Worm (Caenorhabditis elegans): ENCODE data around the gene K07H8.2.

DNA sequence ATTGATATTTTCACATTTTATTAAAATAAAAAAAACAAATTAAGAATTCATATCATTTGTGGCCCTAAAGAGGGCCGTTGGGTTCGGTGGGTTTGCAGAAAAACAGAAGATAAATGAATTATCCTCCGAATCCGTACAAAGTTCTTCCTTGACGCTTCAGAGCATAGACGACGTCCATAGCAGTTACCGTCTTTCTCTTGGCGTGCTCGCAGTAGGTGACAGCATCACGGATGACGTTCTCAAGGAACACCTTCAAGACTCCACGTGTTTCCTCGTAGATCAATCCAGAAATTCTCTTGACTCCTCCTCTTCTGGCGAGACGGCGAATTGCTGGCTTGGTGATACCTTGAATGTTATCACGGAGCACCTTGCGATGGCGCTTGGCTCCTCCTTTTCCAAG lies 42.2 kb downstream of the K07H8.2 start:
- no peak for TF ChIP-seq ztf-29 (GFP tag; IDR thresholded peaks at IDR 0.05)
- no peak for TF ChIP-seq ztf-23 (GFP tag; IDR thresholded peaks at IDR 0.05)
- TF ChIP-seq ref-1 (GFP tag; conservative IDR thresholded peaks at IDR 0.05), result no peak

Measured in whole organism, midembryonic.